Fruit fly (Drosophila melanogaster): Measurements from ENCODE around the gene CG31220.

The CG31220 gene

dm6 chr3R:19612908-19613431 lies 35.3 kb upstream of the CG31220 start, which contains the start of gene CG16727 (continued):
- TF ChIP-seq Deaf1 (tag; optimal IDR thresholded peaks at IDR 0.05) (no peak), CG13775 (GFP tag; optimal IDR thresholded peaks at IDR 0.05) (no peak), aop (GFP tag; IDR thresholded peaks at IDR 0.05) (no peak), CG10321 (GFP tag; IDR thresholded peaks at IDR 0.05) (no peak), br (optimal IDR thresholded peaks at IDR 0.05) (no peak), cg (GFP tag; optimal IDR thresholded peaks at IDR 0.05) (no peak), Oli (tag; optimal IDR thresholded peaks at IDR 0.05) (no peak), Rfx (GFP tag; IDR thresholded peaks at IDR 0.05) (0 out of 2 replicates have a peak, but pooled peaks have one; percentile 12), Sry-δ (GFP tag; optimal IDR thresholded peaks at IDR 0.05) (no peak), run (tag; optimal IDR thresholded peaks at IDR 0.05) (peak; percentile 16), ATbp (GFP tag; optimal IDR thresholded peaks at IDR 0.05) (peak; percentile 57), lmd (GFP tag; IDR thresholded peaks at IDR 0.05) (no peak), hkb (optimal IDR thresholded peaks at IDR 0.05) (no peak), hkb (GFP tag; IDR thresholded peaks at IDR 0.05) (0 out of 2 replicates have a peak, but pooled peaks have one; percentile 32), ewg (GFP tag; optimal IDR thresholded peaks at IDR 0.05) (no peak), nmo (GFP tag; optimal IDR thresholded peaks at IDR 0.05) (no peak), CG7745 (tag; optimal IDR thresholded peaks at IDR 0.05) (no peak), Meics (GFP tag; optimal IDR thresholded peaks at IDR 0.05) (no peak), ro (GFP tag; IDR thresholded peaks at IDR 0.05) (no peak), CG5953 (GFP tag; IDR thresholded peaks at IDR 0.05) (no peak), CG11696 (GFP tag; IDR thresholded peaks at IDR 0.05) (no peak), grau (tag; optimal IDR thresholded peaks at IDR 0.05) (no peak), CG16779 (GFP tag; IDR thresholded peaks at IDR 0.05) (no peak), CG6683 (GFP tag; optimal IDR thresholded peaks at IDR 0.05) (no peak), Side (GFP tag; optimal IDR thresholded peaks at IDR 0.05) (no peak), CG7372 (GFP tag; IDR thresholded peaks at IDR 0.05) (no peak), CTCF (GFP tag; optimal IDR thresholded peaks at IDR 0.05) (no peak), CG15514 (GFP tag; optimal IDR thresholded peaks at IDR 0.05) (peak; percentile 49), Jarid2 (GFP tag; optimal IDR thresholded peaks at IDR 0.05) (no peak), Atf-2 (GFP tag; optimal IDR thresholded peaks at IDR 0.05) (no peak), luna (GFP tag; optimal IDR thresholded peaks at IDR 0.05) (no peak), CG34224 (GFP tag; IDR thresholded peaks at IDR 0.05; ENCODE audit: partially characterized antibody) (no peak), sna (GFP tag; IDR thresholded peaks at IDR 0.05; ENCODE audit: partially characterized antibody) (no peak), CG11560 (tag; IDR thresholded peaks at IDR 0.05) (no peak), CG1602 (GFP tag; optimal IDR thresholded peaks at IDR 0.05) (no peak), lab (GFP tag; optimal IDR thresholded peaks at IDR 0.05) (peak; percentile 68), CG7987 (GFP tag; optimal IDR thresholded peaks at IDR 0.05) (peak; percentile 28), Hr39 (optimal IDR thresholded peaks at IDR 0.05) (no peak), PHDP (tag; optimal IDR thresholded peaks at IDR 0.05) (no peak), E2f2 (GFP tag; IDR thresholded peaks at IDR 0.05) (no peak), CG6813 (GFP tag; optimal IDR thresholded peaks at IDR 0.05) (peak; percentile 31), fd102C (GFP tag; optimal IDR thresholded peaks at IDR 0.05) (no peak), chinmo (GFP tag; IDR thresholded peaks at IDR 0.05; ENCODE audit: partially characterized antibody) (no peak), CG11504 (tag; optimal IDR thresholded peaks at IDR 0.05) (no peak), prd (optimal IDR thresholded peaks at IDR 0.05) (no peak), prd (GFP tag; IDR thresholded peaks at IDR 0.05) (no peak), Eip74EF (GFP tag; optimal IDR thresholded peaks at IDR 0.05) (no peak), chm (GFP tag; IDR thresholded peaks at IDR 0.05) (no peak), slbo (GFP tag; IDR thresholded peaks at IDR 0.05) (no peak), CG9932 (GFP tag; IDR thresholded peaks at IDR 0.05) (no peak), CG7839 (tag; optimal IDR thresholded peaks at IDR 0.05) (no peak), Hmr (GFP tag; optimal IDR thresholded peaks at IDR 0.05) (peak; percentile 58)
